Worm (Caenorhabditis elegans) whole organism, young adult: Measurements from ENCODE around the gene F59E12.6.

ENCODE experiments used
- B0336.3 ChIP-seq: fragments of 200-800 bp; sonication (Bioruptor generic); IDR thresholded peaks from 2 replicates; pipeline ENCODE4 v1.3.6; 2022; ENCODE audit warnings: missing genetic modification characterization, missing compliant biosample characterization
- C17E4.6 ChIP-seq: fragments of 200-800 bp; sonication (Bioruptor generic); IDR thresholded peaks from 2 replicates; pipeline ENCODE4 v1.3.6; 2022; ENCODE audit warnings: missing genetic modification reagents, missing genetic modification characterization, missing compliant biosample characterization
- F22D6.2 ChIP-seq: sonication (generic microtip); optimal IDR thresholded peaks from 2 replicates; lab custom pipeline; 2016; ENCODE audit warnings: mild to moderate bottlenecking, missing genetic modification characterization, missing compliant biosample characterization
- F23B12.7 ChIP-seq: sonication (generic microtip); optimal IDR thresholded peaks from 2 replicates; lab custom pipeline; 2017; ENCODE audit warnings: missing genetic modification characterization, mild to moderate bottlenecking, missing compliant biosample characterization, antibody characterized with exemption, moderate library complexity; ENCODE audit not compliant: insufficient read depth
- F49E8.2 ChIP-seq: sonication (generic microtip); optimal IDR thresholded peaks from 3 replicates; lab custom pipeline; 2017; ENCODE audit warnings: missing genetic modification characterization, mild to moderate bottlenecking, missing compliant biosample characterization, antibody characterized with exemption, moderate library complexity; ENCODE audit not compliant: insufficient read depth
- K12H6.12 ChIP-seq: fragments of 200-800 bp; sonication (Bioruptor generic); optimal IDR thresholded peaks from 2 replicates; lab custom pipeline; 2018; ENCODE audit warnings: mild to moderate bottlenecking, missing genetic modification characterization, missing compliant biosample characterization
- Y53F4B.3 ChIP-seq: fragments of 200-800 bp; sonication (Bioruptor generic); IDR thresholded peaks from 2 replicates; pipeline ENCODE4 v1.3.6; 2022; ENCODE audit warnings: missing genetic modification reagents, missing genetic modification characterization, missing compliant biosample characterization
- Y56A3A.18 ChIP-seq: fragments of 200-800 bp; sonication (Bioruptor generic); IDR thresholded peaks from 2 replicates; pipeline ENCODE4 v1.3.6; 2022; ENCODE audit warnings: missing genetic modification reagents, missing genetic modification characterization, missing compliant biosample characterization
- akir-1 ChIP-seq: fragments of 200-800 bp; sonication (Bioruptor generic); optimal IDR thresholded peaks from 2 replicates; lab custom pipeline; 2018; ENCODE audit warnings: mild to moderate bottlenecking, missing genetic modification characterization, moderate library complexity, missing compliant biosample characterization
- attf-3 ChIP-seq: fragments of 200-800 bp; sonication (Bioruptor generic); conservative IDR thresholded peaks from 2 replicates; pipeline ENCODE4 v1.3.6; 2022; ENCODE audit warnings: missing genetic modification reagents, missing genetic modification characterization, missing compliant biosample characterization
- attf-5 ChIP-seq: fragments of 200-800 bp; sonication (Bioruptor generic); optimal IDR thresholded peaks from 2 replicates; lab custom pipeline; 2018; ENCODE audit warnings: mild to moderate bottlenecking, missing genetic modification characterization, missing compliant biosample characterization
- attf-6 ChIP-seq: fragments of 200-800 bp; sonication (Bioruptor generic); IDR thresholded peaks from 2 replicates; pipeline ENCODE4 v1.3.6; 2022; ENCODE audit warnings: missing genetic modification reagents, missing genetic modification characterization, missing compliant biosample characterization
- ccch-3 ChIP-seq: fragments of 200-800 bp; sonication (Bioruptor generic); optimal IDR thresholded peaks from 2 replicates; lab custom pipeline; 2018; ENCODE audit warnings: mild to moderate bottlenecking, missing genetic modification characterization, missing compliant biosample characterization
- cebp-1 ChIP-seq, 2 experiments: fragments of 200-800 bp in 1 of 2; sonication (Bioruptor generic) in 1 of 2; sonication (generic microtip) in 1 of 2; IDR thresholded peaks in 1 of 2; optimal IDR thresholded peaks in 1 of 2; 2 replicates each; pipeline versions ENCODE4 v1.3.6 to Lab custom; 2017 to 2022; ENCODE audit warnings: missing compliant biosample characterization in 2 of 2, missing genetic modification characterization in 2 of 2, mild to moderate bottlenecking in 1 of 2, missing genetic modification reagents in 1 of 2, moderate library complexity in 1 of 2
- ceh-100 ChIP-seq: fragments of 200-800 bp; sonication (Bioruptor generic); IDR thresholded peaks from 2 replicates; pipeline ENCODE4 v1.3.6; 2022; ENCODE audit warnings: missing genetic modification reagents, missing genetic modification characterization, missing compliant biosample characterization
- ceh-58 ChIP-seq: fragments of 200-800 bp; sonication (Bioruptor generic); IDR thresholded peaks from 2 replicates; pipeline ENCODE4 v1.3.6; 2022; ENCODE audit warnings: missing genetic modification characterization, missing compliant biosample characterization
- ceh-91 ChIP-seq: fragments of 200-800 bp; sonication (Bioruptor generic); IDR thresholded peaks from 2 replicates; pipeline ENCODE4 v1.3.6; 2022; ENCODE audit warnings: missing genetic modification reagents, missing genetic modification characterization, missing compliant biosample characterization
- chd-7 ChIP-seq: sonication (generic microtip); optimal IDR thresholded peaks from 2 replicates; lab custom pipeline; 2016; ENCODE audit warnings: mild to moderate bottlenecking, missing genetic modification characterization, moderate library complexity, missing compliant biosample characterization
- dox-1 ChIP-seq: fragments of 200-800 bp; sonication (Bioruptor generic); IDR thresholded peaks from 2 replicates; pipeline ENCODE4 v1.3.6; 2022; ENCODE audit warnings: missing genetic modification reagents, missing genetic modification characterization, missing compliant biosample characterization
- him-1 ChIP-seq: sonication (generic microtip); optimal IDR thresholded peaks from 2 replicates; lab custom pipeline; 2016; ENCODE audit warnings: missing genotype, missing genetic modification reagents, missing genetic modification characterization, missing compliant biosample characterization
- lin-35 ChIP-seq, 3 experiments: fragments of 150-350 bp in 2 of 3; sonication (generic microtip) in 1 of 3; optimal IDR thresholded peaks; 2 replicates each; lab custom pipeline; 2014 to 2018; ENCODE audit warnings: missing biosample characterization in 3 of 3, missing genetic modification characterization in 3 of 3, missing genetic modification reagents in 3 of 3
- madf-10 ChIP-seq: sonication (generic microtip); optimal IDR thresholded peaks from 2 replicates; lab custom pipeline; 2016; ENCODE audit warnings: mild to moderate bottlenecking, missing genetic modification characterization, missing compliant biosample characterization
- madf-3 ChIP-seq: fragments of 200-800 bp; sonication (Bioruptor generic); IDR thresholded peaks from 2 replicates; pipeline ENCODE4 v1.3.6; 2022; ENCODE audit warnings: missing genetic modification reagents, missing genetic modification characterization, missing compliant biosample characterization
- madf-8 ChIP-seq: fragments of 200-800 bp; sonication (Bioruptor generic); conservative IDR thresholded peaks from 2 replicates; pipeline ENCODE4 v1.3.6; 2022; ENCODE audit warnings: missing genetic modification reagents, missing genetic modification characterization, missing compliant biosample characterization
- mel-28 ChIP-seq: sonication (generic microtip); optimal IDR thresholded peaks from 2 replicates; lab custom pipeline; 2016; ENCODE audit warnings: borderline replicate concordance, mild to moderate bottlenecking, missing genetic modification characterization, missing compliant biosample characterization
- mes-4 ChIP-seq: sonication (generic microtip); optimal IDR thresholded peaks from 2 replicates; lab custom pipeline; 2016; ENCODE audit warnings: missing genotype, missing genetic modification characterization, missing compliant biosample characterization
- nfyb-1 ChIP-seq: fragments of 200-800 bp; sonication (Bioruptor generic); IDR thresholded peaks from 2 replicates; pipeline ENCODE4 v1.3.6; 2022; ENCODE audit warnings: missing genetic modification reagents, missing genetic modification characterization, missing compliant biosample characterization
- nhr-80 ChIP-seq: sonication (generic microtip); optimal IDR thresholded peaks from 2 replicates; lab custom pipeline; 2016; ENCODE audit warnings: missing genetic modification characterization, missing compliant biosample characterization
- nhr-90 ChIP-seq: sonication (generic microtip); optimal IDR thresholded peaks from 2 replicates; lab custom pipeline; 2016; ENCODE audit warnings: missing genotype, mild to moderate bottlenecking, missing genetic modification characterization, missing compliant biosample characterization
- rcor-1 ChIP-seq: fragments of 200-800 bp; sonication (Bioruptor generic); IDR thresholded peaks from 2 replicates; pipeline ENCODE4 v1.3.6; 2022; ENCODE audit warnings: missing genetic modification reagents, missing genetic modification characterization, missing compliant biosample characterization
- rec-8 ChIP-seq, 2 experiments: sonication (generic microtip); optimal IDR thresholded peaks; 2 replicates each; lab custom pipeline; 2016; ENCODE audit warnings: mild to moderate bottlenecking in 2 of 2, missing genetic modification characterization in 2 of 2, missing genetic modification reagents in 2 of 2, missing genotype in 2 of 2, missing biosample characterization in 1 of 2, missing compliant biosample characterization in 1 of 2, moderate library complexity in 1 of 2
- rpc-1 ChIP-seq, 2 experiments: fragments of 150-350 bp in 1 of 2; sonication (generic microtip) in 1 of 2; optimal IDR thresholded peaks; 2 replicates each; lab custom pipeline; 2014 to 2018; ENCODE audit warnings: missing biosample characterization in 1 of 2, missing genetic modification characterization in 1 of 2, missing genetic modification reagents in 1 of 2, missing genotype in 1 of 2
- snpc-1.1 ChIP-seq: sonication (generic microtip); optimal IDR thresholded peaks from 2 replicates; lab custom pipeline; 2017; ENCODE audit warnings: missing genetic modification characterization, mild to moderate bottlenecking, missing compliant biosample characterization, antibody characterized with exemption, moderate library complexity, missing genotype, missing genetic modification reagents; ENCODE audit not compliant: insufficient read depth
- snpc-3.4 ChIP-seq: sonication (generic microtip); optimal IDR thresholded peaks from 2 replicates; lab custom pipeline; 2017; ENCODE audit warnings: missing genetic modification characterization, mild to moderate bottlenecking, missing compliant biosample characterization, antibody characterized with exemption, moderate library complexity, missing genotype, missing genetic modification reagents
- unc-130 ChIP-seq: sonication (generic microtip); optimal IDR thresholded peaks from 2 replicates; lab custom pipeline; 2016; ENCODE audit warnings: missing genetic modification reagents, missing genetic modification characterization, missing compliant biosample characterization
- xnd-1 ChIP-seq: sonication (generic microtip); optimal IDR thresholded peaks from 2 replicates; lab custom pipeline; 2016; ENCODE audit warnings: missing genotype, missing genetic modification reagents, missing genetic modification characterization, missing compliant biosample characterization

F59E12.6 gene

ce11 chrII:5649236-5650004 lies 18.7 kb upstream of the F59E12.6 start, which contains the start of the genes sam-4, F59E12.17 and zyg-1 (continued):
- TF ChIP-seq B0336.3 (GFP tag; lab: Robert Waterston, UW), result no peak
- TF ChIP-seq nhr-80 (tag; lab: Kevin White, UChicago), result peak; percentile 4
- peak; percentile 91 for TF ChIP-seq dox-1 (GFP tag; lab: Robert Waterston, UW)
- TF ChIP-seq snpc-3.4 (tag; lab: Kevin White, UChicago), result peak; percentile 74
- peak; percentile 80 for TF ChIP-seq F49E8.2 (tag; lab: Kevin White, UChicago)
- peak; percentile 41; the same call in 1 of the 2 replicates for TF ChIP-seq cebp-1 (GFP tag; IDR thresholded peaks at IDR 0.05; lab: Robert Waterston, UW)
- peak; percentile 50 for TF ChIP-seq cebp-1 (tag; optimal IDR thresholded peaks at IDR 0.05; lab: Kevin White, UChicago)
- TF ChIP-seq rpc-1 (optimal IDR thresholded peaks at IDR 0.05; lab: Kevin White, UChicago), result no peak
- no peak for TF ChIP-seq rpc-1 (tag; optimal IDR thresholded peaks at IDR 0.05; lab: Kevin White, UChicago)
- no peak for TF ChIP-seq him-1 (tag; lab: Kevin White, UChicago)
- no peak for TF ChIP-seq chd-7 (tag; lab: Kevin White, UChicago)
- TF ChIP-seq F22D6.2 (tag; lab: Kevin White, UChicago), result no peak
- TF ChIP-seq Y56A3A.18 (GFP tag; lab: Robert Waterston, UW), result no peak
- TF ChIP-seq lin-35 (GFP tag; optimal IDR thresholded peaks at IDR 0.05; lab: Kevin White, UChicago), result peak in 1 of 3 experiments; percentile 64
- peak; percentile 85 for TF ChIP-seq attf-5
- peak; percentile 1 for TF ChIP-seq xnd-1 (tag; lab: Kevin White, UChicago)
- peak; percentile 34 for TF ChIP-seq madf-8 (GFP tag; lab: Robert Waterston, UW)
- TF ChIP-seq ceh-100 (GFP tag; lab: Robert Waterston, UW), result peak; percentile 22; the same call in 1 of the 2 replicates
- peak; percentile 53 for TF ChIP-seq attf-3 (GFP tag; lab: Robert Waterston, UW)
- TF ChIP-seq nfyb-1 (GFP tag; lab: Robert Waterston, UW), result peak; percentile 38; the same call in 1 of the 2 replicates
- TF ChIP-seq madf-3, result peak; percentile 67; the same call in 1 of the 2 replicates
- peak; percentile 67 for TF ChIP-seq unc-130 (GFP tag; lab: Kevin White, UChicago)
- no peak for TF ChIP-seq ceh-58 (GFP tag; lab: Robert Waterston, UW)
- TF ChIP-seq ceh-91, result peak; percentile 58; the same call in 1 of the 2 replicates
- peak; percentile 83 for TF ChIP-seq F23B12.7

ce11 chrII:5648272-5648671 lies 17.5 kb upstream of the F59E12.6 start, which contains the start of gene ddl-1:
TSS of gene ddl-1 (minus strand) at chrII:5648372.
- TF ChIP-seq B0336.3 (GFP tag; lab: Robert Waterston, UW) (no peak), snpc-1.1 (tag; lab: Kevin White, UChicago) (no peak), rec-8 (tag; optimal IDR thresholded peaks at IDR 0.05; lab: Kevin White, UChicago) (no peak), snpc-3.4 (tag; lab: Kevin White, UChicago) (no peak), mel-28 (tag; lab: Kevin White, UChicago) (no peak), Y53F4B.3 (no peak), K12H6.12 (tag; lab: Kevin White, UChicago) (no peak), mes-4 (tag; lab: Kevin White, UChicago) (no peak), nhr-90 (tag; lab: Kevin White, UChicago) (no peak), ccch-3 (GFP tag; lab: Kevin White, UChicago) (no peak), rcor-1 (no peak), attf-6 (GFP tag; lab: Robert Waterston, UW) (no peak), madf-10 (tag; lab: Kevin White, UChicago) (no peak), C17E4.6 (GFP tag; lab: Robert Waterston, UW) (no peak), akir-1 (no peak)
